Worm (Caenorhabditis elegans): ENCODE data around the gene vav-1.

DNA sequence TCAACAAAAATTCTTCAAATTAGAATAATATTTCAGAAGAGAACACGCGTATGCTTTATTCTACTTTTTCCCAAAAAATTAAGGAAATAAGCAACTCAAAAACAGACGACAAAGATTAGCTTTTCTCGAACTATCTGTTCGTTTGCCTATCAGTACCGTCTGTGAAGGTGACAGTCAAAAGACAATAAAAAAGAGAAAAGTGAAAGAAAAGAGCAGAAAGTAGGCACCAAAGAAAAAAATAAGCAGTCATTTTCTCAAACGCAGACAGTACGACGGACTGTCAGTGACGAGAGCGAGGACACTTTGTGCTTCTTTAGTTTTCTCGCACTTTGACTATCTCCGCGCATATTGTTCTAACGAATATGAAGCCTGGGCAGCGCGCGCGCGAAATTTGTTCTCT is 34.6 kb upstream of the vav-1 start:
- TF ChIP-seq madf-8 (GFP tag; conservative IDR thresholded peaks at IDR 0.05) = no peak
- no peak for TF ChIP-seq sptf-2 (GFP tag; optimal IDR thresholded peaks at IDR 0.05)
- no peak for TF ChIP-seq nhr-120 (GFP tag; IDR thresholded peaks at IDR 0.05)
- no peak for TF ChIP-seq let-607 (tag; optimal IDR thresholded peaks at IDR 0.05)
- no peak for TF ChIP-seq madf-10 (tag; optimal IDR thresholded peaks at IDR 0.05)
- no peak for TF ChIP-seq dpff-1 (tag; optimal IDR thresholded peaks at IDR 0.05)
- no peak for TF ChIP-seq pha-4 (tag; optimal IDR thresholded peaks at IDR 0.05)
- no peak for TF ChIP-seq zfh-2 (GFP tag; conservative IDR thresholded peaks at IDR 0.05)
- TF ChIP-seq F49E8.2 (tag; optimal IDR thresholded peaks at IDR 0.05; ENCODE audit: insufficient read depth) = no peak

All from whole organism, young adult.